Worm (Caenorhabditis elegans): Measurements from ENCODE around the gene F22F1.3.

The F22F1.3 gene

DNA sequence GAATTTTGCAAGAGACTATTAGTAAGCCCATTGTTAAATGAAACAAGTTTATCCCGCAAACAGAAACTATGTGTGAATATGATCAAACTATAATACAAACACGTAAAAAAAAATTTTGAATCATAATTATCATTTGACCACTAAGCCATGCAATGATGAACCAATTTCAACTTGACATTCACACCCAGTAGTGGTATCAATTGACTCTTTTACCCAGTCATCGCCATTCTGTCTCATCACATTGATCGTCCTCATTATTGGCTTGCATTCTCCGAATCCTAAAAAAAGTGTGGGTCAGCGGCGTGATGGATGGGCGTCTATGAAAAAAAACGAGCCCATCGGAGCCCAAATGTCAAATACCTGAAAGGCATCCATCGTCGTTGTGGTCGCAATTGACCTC, 42.6 kb downstream of the F22F1.3 start:
- TF ChIP-seq him-1 (tag; optimal IDR thresholded peaks at IDR 0.05) (no peak), dao-5 (tag; optimal IDR thresholded peaks at IDR 0.05) (no peak), W03F9.2 (tag; optimal IDR thresholded peaks at IDR 0.05) (no peak)

- TF ChIP-seq W03F9.2 (tag; optimal IDR thresholded peaks at IDR 0.05) (no peak), dao-5 (tag; optimal IDR thresholded peaks at IDR 0.05) (no peak), him-1 (tag; optimal IDR thresholded peaks at IDR 0.05) (no peak)
Observed at ce11 chrX:8117827-8118317, 45.0 kb downstream of the F22F1.3 start.

DNA sequence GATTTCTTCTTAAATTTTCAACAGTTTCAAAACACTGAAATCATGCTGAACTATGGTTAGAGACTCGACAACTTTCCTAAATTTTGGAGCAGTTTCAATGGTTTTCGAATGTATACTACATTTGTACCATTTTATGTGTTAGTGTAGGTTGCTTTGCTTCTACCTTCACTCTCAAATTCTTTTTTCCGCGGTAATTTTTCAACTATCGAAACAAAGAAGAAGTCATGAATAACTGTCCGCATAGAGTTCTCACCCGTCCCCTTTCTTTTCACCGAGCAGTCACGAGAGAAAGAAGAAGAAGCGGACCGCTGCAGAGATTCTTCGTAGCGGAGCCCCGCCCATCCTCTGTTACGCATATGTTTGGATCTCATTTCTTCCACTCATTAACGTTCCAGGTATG, 46.7 kb downstream of the F22F1.3 start, which contains the start of gene hlh-8:
hlh-8 (plus strand) TSS at position 301 of the 400 bp plus-strand sequence.
- TF ChIP-seq him-1 (tag; optimal IDR thresholded peaks at IDR 0.05) = no peak
- TF ChIP-seq dao-5 (tag; optimal IDR thresholded peaks at IDR 0.05) = no peak
- no peak for TF ChIP-seq W03F9.2 (tag; optimal IDR thresholded peaks at IDR 0.05)

Data from whole organism, L4/young adult.